Worm (Caenorhabditis elegans) whole organism, mixed stage, embryonic: ENCODE measurements around the gene W06H8.6.

ENCODE experiments used
- M03D4.4 ChIP-seq: sonication (generic microtip); optimal IDR thresholded peaks from 2 replicates; lab custom pipeline; 2017; ENCODE audit warnings: mild to moderate bottlenecking, missing genetic modification characterization, missing compliant biosample characterization
- elt-3 ChIP-seq: fragments of 150-350 bp; optimal IDR thresholded peaks from 2 replicates; lab custom pipeline; 2014; ENCODE audit warnings: missing biosample characterization, missing genetic modification characterization
- nhr-237 ChIP-seq: fragments of 150-350 bp; optimal IDR thresholded peaks from 2 replicates; lab custom pipeline; 2014; ENCODE audit warnings: missing biosample characterization, missing genetic modification characterization
- pha-4 ChIP-seq: fragments of 150-350 bp; optimal IDR thresholded peaks from 2 replicates; lab custom pipeline; 2018; ENCODE audit warnings: missing biosample characterization, missing genetic modification reagents, missing genetic modification characterization
- sptf-1 ChIP-seq: sonication (generic microtip); optimal IDR thresholded peaks from 2 replicates; lab custom pipeline; 2017; ENCODE audit warnings: mild to moderate bottlenecking, missing genetic modification characterization, moderate library complexity, missing compliant biosample characterization
- unc-62 ChIP-seq: fragments of 150-350 bp; optimal IDR thresholded peaks from 2 replicates; lab custom pipeline; 2014; ENCODE audit warnings: missing biosample characterization, missing genetic modification reagents, missing genetic modification characterization
- ztf-11 ChIP-seq: fragments of 150-350 bp; optimal IDR thresholded peaks from 2 replicates; lab custom pipeline; 2014; ENCODE audit warnings: missing biosample characterization, missing genetic modification characterization

- TF ChIP-seq pha-4 (tag; lab: Kevin White, UChicago) (no peak), nhr-237 (tag; lab: Kevin White, UChicago) (no peak), M03D4.4 (tag; lab: Kevin White, UChicago) (no peak), sptf-1 (tag; lab: Kevin White, UChicago) (no peak), unc-62 (GFP tag; lab: Kevin White, UChicago) (no peak), ztf-11 (no peak), elt-3 (peak; percentile 46)
Observed at ce11 chrV:6259139-6259538, 32.3 kb upstream of the W06H8.6 start, which contains the start of gene K08B12.1.
